Worm (Caenorhabditis elegans) whole organism, L1 larva: ENCODE measurements around the gene F40F8.3.

ENCODE experiments used
- C04F5.9 ChIP-seq: sonication (generic microtip); optimal IDR thresholded peaks from 2 replicates; lab custom pipeline; 2016; ENCODE audit warnings: missing genetic modification characterization, missing compliant biosample characterization
- C16A3.4 ChIP-seq: fragments of 150-350 bp; optimal IDR thresholded peaks from 2 replicates; lab custom pipeline; 2014; ENCODE audit warnings: missing biosample characterization, missing genetic modification characterization
- Y116A8C.19 ChIP-seq: sonication (generic microtip); optimal IDR thresholded peaks from 2 replicates; lab custom pipeline; 2016; ENCODE audit warnings: missing compliant biosample characterization, missing genetic modification characterization, borderline replicate concordance
- ama-1 ChIP-seq: fragments of 150-350 bp; optimal IDR thresholded peaks from 2 replicates; lab custom pipeline; 2014
- blmp-1 ChIP-seq: fragments of 150-350 bp; optimal IDR thresholded peaks from 2 replicates; lab custom pipeline; 2014; ENCODE audit warnings: missing biosample characterization, missing genetic modification characterization
- ceh-82 ChIP-seq, 3 experiments: fragments of 150-350 bp in 1 of 3; sonication (generic microtip) in 2 of 3; optimal IDR thresholded peaks; 2 replicates each; lab custom pipeline; 2014 to 2017; ENCODE audit warnings: missing biosample characterization in 3 of 3, missing genetic modification characterization in 3 of 3
- ces-1 ChIP-seq: fragments of 150-350 bp; optimal IDR thresholded peaks from 2 replicates; lab custom pipeline; 2014; ENCODE audit warnings: missing biosample characterization, missing genetic modification reagents, missing genetic modification characterization
- dpl-1 ChIP-seq, 3 experiments: fragments of 150-350 bp in 2 of 3; sonication (generic microtip) in 1 of 3; optimal IDR thresholded peaks; 2 replicates each; lab custom pipeline; 2014 to 2017; ENCODE audit warnings: missing biosample characterization in 3 of 3, missing genetic modification characterization in 3 of 3, missing genetic modification reagents in 3 of 3
- dsc-1 ChIP-seq: sonication (generic microtip); optimal IDR thresholded peaks from 2 replicates; lab custom pipeline; 2016; ENCODE audit warnings: mild to moderate bottlenecking, missing genetic modification characterization, missing compliant biosample characterization
- efl-3 ChIP-seq: fragments of 200-800 bp; sonication (Bioruptor generic); optimal IDR thresholded peaks from 2 replicates; lab custom pipeline; 2018; ENCODE audit warnings: mild to moderate bottlenecking, missing genetic modification characterization, missing compliant biosample characterization
- elt-2 ChIP-seq: sonication (generic microtip); optimal IDR thresholded peaks from 2 replicates; lab custom pipeline; 2016; ENCODE audit warnings: missing genetic modification characterization, mild to moderate bottlenecking, inconsistent platforms, missing compliant biosample characterization, missing genetic modification reagents
- elt-3 ChIP-seq, 6 experiments: fragments of 150-350 bp in 1 of 6; sonication (generic microtip); optimal IDR thresholded peaks; 2 replicates each; lab custom pipeline; 2017 to 2018; ENCODE audit warnings: missing biosample characterization in 6 of 6, missing genetic modification characterization in 6 of 6, inconsistent platforms in 1 of 6
- fkh-10 ChIP-seq: sonication (generic microtip); optimal IDR thresholded peaks from 2 replicates; lab custom pipeline; 2017; ENCODE audit warnings: missing biosample characterization, missing genetic modification reagents, missing genetic modification characterization
- fkh-4 ChIP-seq: sonication (generic microtip); optimal IDR thresholded peaks from 2 replicates; lab custom pipeline; 2016; ENCODE audit warnings: missing compliant biosample characterization, missing genetic modification characterization, borderline replicate concordance
- fkh-8 ChIP-seq: sonication (generic microtip); optimal IDR thresholded peaks from 2 replicates; lab custom pipeline; 2016; ENCODE audit warnings: mild to moderate bottlenecking, missing genetic modification characterization, missing compliant biosample characterization
- fos-1 ChIP-seq: fragments of 150-350 bp; optimal IDR thresholded peaks from 2 replicates; lab custom pipeline; 2014; ENCODE audit warnings: missing biosample characterization, missing genetic modification characterization
- hlh-17 ChIP-seq: fragments of 200-800 bp; sonication (Bioruptor generic); optimal IDR thresholded peaks from 2 replicates; lab custom pipeline; 2018; ENCODE audit warnings: missing genetic modification characterization, mild to moderate bottlenecking, missing compliant biosample characterization, moderate library complexity, borderline replicate concordance
- isw-1 ChIP-seq: fragments of 200-800 bp; sonication (Bioruptor generic); IDR thresholded peaks from 2 replicates; pipeline ENCODE4 v1.3.6; 2022; ENCODE audit warnings: missing genetic modification characterization, missing compliant biosample characterization
- lin-14 ChIP-seq: fragments of 200-800 bp; sonication (Bioruptor generic); optimal IDR thresholded peaks from 2 replicates; lab custom pipeline; 2018; ENCODE audit warnings: mild to moderate bottlenecking, missing genetic modification characterization, moderate library complexity, missing compliant biosample characterization
- lin-15B ChIP-seq: fragments of 150-350 bp; sonication (generic microtip); optimal IDR thresholded peaks from 3 replicates; lab custom pipeline; 2014; ENCODE audit warnings: missing biosample characterization, missing genetic modification characterization
- lin-35 ChIP-seq, 2 experiments: fragments of 150-350 bp; optimal IDR thresholded peaks; 2 replicates each; lab custom pipeline; 2014; ENCODE audit warnings: missing biosample characterization in 2 of 2, missing genetic modification characterization in 2 of 2, missing genetic modification reagents in 2 of 2
- mab-9 ChIP-seq: fragments of 200-800 bp; sonication (Bioruptor generic); IDR thresholded peaks from 2 replicates; pipeline ENCODE4 v1.3.6; 2022; ENCODE audit warnings: missing genetic modification reagents, missing genetic modification characterization, missing compliant biosample characterization
- mdl-1 ChIP-seq, 2 experiments: fragments of 150-350 bp; optimal IDR thresholded peaks; 2 replicates each; lab custom pipeline; 2014 to 2017; ENCODE audit warnings: missing biosample characterization in 2 of 2, missing genetic modification characterization in 2 of 2, inconsistent platforms in 1 of 2
- mep-1 ChIP-seq: fragments of 150-350 bp; optimal IDR thresholded peaks from 2 replicates; lab custom pipeline; 2014; ENCODE audit warnings: missing biosample characterization, missing genetic modification characterization
- nhr-19 ChIP-seq: fragments of 200-800 bp; sonication (Bioruptor generic); conservative IDR thresholded peaks from 2 replicates; pipeline ENCODE4 v1.3.6; 2022; ENCODE audit warnings: missing genetic modification characterization, missing compliant biosample characterization
- nhr-20 ChIP-seq: sonication (generic microtip); optimal IDR thresholded peaks from 2 replicates; lab custom pipeline; 2016; ENCODE audit warnings: mild to moderate bottlenecking, missing genetic modification characterization, missing compliant biosample characterization
- nhr-28 ChIP-seq: fragments of 150-350 bp; optimal IDR thresholded peaks from 2 replicates; lab custom pipeline; 2014; ENCODE audit warnings: missing biosample characterization, missing genetic modification characterization
- nhr-47 ChIP-seq: sonication (generic microtip); optimal IDR thresholded peaks from 2 replicates; lab custom pipeline; 2016; ENCODE audit warnings: mild to moderate bottlenecking, missing genetic modification characterization, moderate library complexity, missing compliant biosample characterization
- nhr-71 ChIP-seq: sonication (generic microtip); optimal IDR thresholded peaks from 2 replicates; lab custom pipeline; 2016; ENCODE audit warnings: mild to moderate bottlenecking, missing genetic modification characterization, moderate library complexity, missing compliant biosample characterization
- nhr-85 ChIP-seq: sonication (generic microtip); peaks from one replicate; lab custom pipeline; 2016; ENCODE audit warnings: missing genetic modification characterization, inconsistent platforms, missing compliant biosample characterization
- nhr-90 ChIP-seq: sonication (generic microtip); optimal IDR thresholded peaks from 2 replicates; lab custom pipeline; 2016; ENCODE audit warnings: mild to moderate bottlenecking, missing genetic modification characterization, missing compliant biosample characterization; ENCODE audit not compliant: poor library complexity
- pax-3 ChIP-seq: fragments of 200-800 bp; sonication (Bioruptor generic); optimal IDR thresholded peaks from 2 replicates; lab custom pipeline; 2018; ENCODE audit warnings: mild to moderate bottlenecking, missing genetic modification characterization, moderate library complexity, missing compliant biosample characterization
- pqm-1 ChIP-seq: sonication (generic microtip); optimal IDR thresholded peaks from 3 replicates; lab custom pipeline; 2017; ENCODE audit warnings: missing biosample characterization, missing genetic modification characterization
- rnt-1 ChIP-seq: sonication (generic microtip); optimal IDR thresholded peaks from 2 replicates; lab custom pipeline; 2016; ENCODE audit warnings: mild to moderate bottlenecking, missing genetic modification characterization, moderate library complexity, missing compliant biosample characterization
- skn-1 ChIP-seq: fragments of 150-350 bp; optimal IDR thresholded peaks from 2 replicates; lab custom pipeline; 2014; ENCODE audit warnings: missing biosample characterization, missing genetic modification characterization
- snpc-4 ChIP-seq: fragments of 150-350 bp; optimal IDR thresholded peaks from 2 replicates; lab custom pipeline; 2014; ENCODE audit warnings: missing biosample characterization, missing genetic modification characterization
- snu-23 ChIP-seq: sonication (generic microtip); optimal IDR thresholded peaks from 2 replicates; lab custom pipeline; 2016; ENCODE audit warnings: missing genetic modification characterization, missing compliant biosample characterization
- sptf-1 ChIP-seq: fragments of 150-350 bp; optimal IDR thresholded peaks from 2 replicates; lab custom pipeline; 2014; ENCODE audit warnings: missing biosample characterization, missing genetic modification characterization
- swsn-7 ChIP-seq: sonication (generic microtip); optimal IDR thresholded peaks from 2 replicates; lab custom pipeline; 2016; ENCODE audit warnings: missing genetic modification characterization, missing compliant biosample characterization
- tbx-2 ChIP-seq: sonication (generic microtip); optimal IDR thresholded peaks from 2 replicates; lab custom pipeline; 2016; ENCODE audit warnings: missing genetic modification characterization, missing compliant biosample characterization
- unc-86 ChIP-seq: sonication (generic microtip); optimal IDR thresholded peaks from 2 replicates; lab custom pipeline; 2016; ENCODE audit warnings: missing genetic modification characterization, missing compliant biosample characterization
- unc-98 ChIP-seq: fragments of 200-800 bp; sonication (Bioruptor generic); IDR thresholded peaks from 2 replicates; pipeline ENCODE4 v1.3.6; 2022; ENCODE audit warnings: missing genetic modification characterization, missing compliant biosample characterization
- vab-15 ChIP-seq: sonication (generic microtip); optimal IDR thresholded peaks from 2 replicates; lab custom pipeline; 2017; ENCODE audit warnings: missing genotype, mild to moderate bottlenecking, missing genetic modification characterization, missing compliant biosample characterization
- xbp-1 ChIP-seq: sonication (generic microtip); optimal IDR thresholded peaks from 2 replicates; lab custom pipeline; 2016; ENCODE audit warnings: missing genetic modification characterization, missing compliant biosample characterization
- ztf-4 ChIP-seq: fragments of 150-350 bp; optimal IDR thresholded peaks from 2 replicates; lab custom pipeline; 2014; ENCODE audit warnings: missing biosample characterization, missing genetic modification characterization

Gene F40F8.3

ce11 chrII:11097154-11097887 lies 31.8 kb upstream of the F40F8.3 start, which contains the start of the genes rpl-36.A and nuo-1 (continued):
- TF ChIP-seq C04F5.9 (peak; percentile 38), Y116A8C.19 (tag; lab: Kevin White, UChicago) (no peak), ama-1 (lab: Kevin White, UChicago) (no peak), sptf-1 (no peak), pqm-1 (tag; lab: Kevin White, UChicago) (no peak)

- TF ChIP-seq ces-1 = no peak
- no peak for TF ChIP-seq Y116A8C.19 (tag; lab: Kevin White, UChicago)
- TF ChIP-seq elt-2 (tag; lab: Kevin White, UChicago) = no peak
- TF ChIP-seq, all 84 proteins: peak for 0
Observed at ce11 chrII:11099841-11100240, 29.2 kb upstream of the F40F8.3 start, which contains the start of gene C09H10.4. Gene C09H10.4 (plus strand): TSS chrII:11100141.

ce11 chrII:11101171-11101570 lies 27.9 kb upstream of the F40F8.3 start:
- TF ChIP-seq efl-3 (GFP tag; lab: Kevin White, UChicago) (no peak), mab-9 (GFP tag; lab: Robert Waterston, UW) (no peak), lin-15B (tag; lab: Kevin White, UChicago) (no peak), fos-1 (tag; lab: Kevin White, UChicago) (no peak), nhr-28 (no peak), Y116A8C.19 (tag; lab: Kevin White, UChicago) (no peak), fkh-4 (tag; lab: Kevin White, UChicago) (no peak), snu-23 (GFP tag; lab: Kevin White, UChicago) (no peak)

- no peak for TF ChIP-seq ztf-4 (tag; lab: Kevin White, UChicago)
- TF ChIP-seq ceh-82 (tag; optimal IDR thresholded peaks at IDR 0.05; lab: Kevin White, UChicago) = peak in 2 of 3 experiments; percentile 9 to 73
- no peak for TF ChIP-seq fkh-4 (tag; lab: Kevin White, UChicago)
- peak; percentile 22 for TF ChIP-seq tbx-2 (tag; lab: Kevin White, UChicago)
- peak; percentile 19 for TF ChIP-seq unc-86 (tag; lab: Kevin White, UChicago)
- peak; percentile 68 for TF ChIP-seq nhr-20 (tag; lab: Kevin White, UChicago)
- peak in 2 of 6 experiments; percentile 10 to 39 for TF ChIP-seq elt-3 (tag; optimal IDR thresholded peaks at IDR 0.05; lab: Kevin White, UChicago)
- TF ChIP-seq rnt-1 (tag; lab: Kevin White, UChicago) = peak; percentile 66
- peak; percentile 26 for TF ChIP-seq isw-1 (GFP tag; lab: Robert Waterston, UW)
- peak; percentile 58 to 80 (median 73) for TF ChIP-seq dpl-1 (GFP tag; optimal IDR thresholded peaks at IDR 0.05; lab: Kevin White, UChicago)
- TF ChIP-seq vab-15 (tag; lab: Kevin White, UChicago) = no peak
- TF ChIP-seq nhr-85 (tag; lab: Kevin White, UChicago) = peak; percentile 80
- TF ChIP-seq fkh-8 (tag; lab: Kevin White, UChicago) = peak; percentile 53
- TF ChIP-seq lin-35 (GFP tag; optimal IDR thresholded peaks at IDR 0.05; lab: Kevin White, UChicago) = peak; percentile 74 to 85
- TF ChIP-seq lin-15B (tag; lab: Kevin White, UChicago) = peak; percentile 10
- TF ChIP-seq mdl-1 (tag; optimal IDR thresholded peaks at IDR 0.05; lab: Kevin White, UChicago) = peak in 1 of 2 experiments; percentile 51
- peak; percentile 51 for TF ChIP-seq nhr-47 (tag; lab: Kevin White, UChicago)
- TF ChIP-seq pax-3 (tag; lab: Kevin White, UChicago) = peak; percentile 23
- TF ChIP-seq blmp-1 = peak; percentile 78
- TF ChIP-seq nhr-71 (tag; lab: Kevin White, UChicago) = peak; percentile 71
- peak; percentile 72 for TF ChIP-seq C16A3.4
- TF ChIP-seq skn-1 (tag; lab: Kevin White, UChicago) = peak; percentile 78
- peak; percentile 6; the same call in 1 of the 2 replicates for TF ChIP-seq nhr-19 (GFP tag; lab: Robert Waterston, UW)
- peak; percentile 32 for TF ChIP-seq nhr-90 (tag; lab: Kevin White, UChicago)
- peak; percentile 94 for TF ChIP-seq lin-14
- no peak for TF ChIP-seq hlh-17
- TF ChIP-seq snpc-4 = no peak
- peak; percentile 17 for TF ChIP-seq xbp-1 (tag; lab: Kevin White, UChicago)
- peak; percentile 82 for TF ChIP-seq mep-1 (tag; lab: Kevin White, UChicago)
- no peak for TF ChIP-seq fkh-10 (GFP tag; lab: Kevin White, UChicago)
- TF ChIP-seq snu-23 (GFP tag; lab: Kevin White, UChicago) = peak; percentile 70
- TF ChIP-seq unc-98 (GFP tag; lab: Robert Waterston, UW) = no peak
- peak; percentile 38 for TF ChIP-seq swsn-7 (tag; lab: Kevin White, UChicago)
- TF ChIP-seq dsc-1 (tag; lab: Kevin White, UChicago) = no peak
Observed at ce11 chrII:11103052-11103451, 26.0 kb upstream of the F40F8.3 start.
